Fruit fly (Drosophila melanogaster) whole organism, prepupa: ENCODE results near the gene CG7907.

Source experiments
- CG10631 ChIP-seq: fragments of 200-800 bp; sonication (Bioruptor generic); optimal IDR thresholded peaks from 2 replicates; lab custom pipeline; 2016; ENCODE audit warnings: missing biosample characterization, missing genetic modification characterization
- CG10669 ChIP-seq: fragments of 200-800 bp; sonication (Bioruptor generic); optimal IDR thresholded peaks from 3 replicates; lab custom pipeline; 2018; ENCODE audit warnings: missing biosample characterization, mild to moderate bottlenecking, missing genetic modification characterization, moderate library complexity
- CG15336 ChIP-seq: fragments of 200-800 bp; sonication (Bioruptor generic); IDR thresholded peaks from 2 replicates; pipeline ENCODE4 v1.3.6; 2022; ENCODE audit warnings: missing biosample characterization, missing genetic modification characterization
- CG1621 ChIP-seq: fragments of 200-800 bp; sonication (Bioruptor generic); optimal IDR thresholded peaks from 3 replicates; lab custom pipeline; 2018; ENCODE audit warnings: missing biosample characterization, mild to moderate bottlenecking, missing genetic modification characterization
- CG16779 ChIP-seq: fragments of 200-800 bp; sonication (Bioruptor generic); optimal IDR thresholded peaks from 3 replicates; lab custom pipeline; 2017; ENCODE audit warnings: missing biosample characterization, mild to moderate bottlenecking, missing genetic modification characterization
- CG3032 ChIP-seq: fragments of 200-800 bp; optimal IDR thresholded peaks from 2 replicates; lab custom pipeline; 2019; ENCODE audit warnings: missing biosample characterization, mild to moderate bottlenecking, missing genetic modification characterization, moderate library complexity
- CG31627 ChIP-seq: fragments of 200-800 bp; sonication (Bioruptor generic); optimal IDR thresholded peaks from 3 replicates; lab custom pipeline; 2016; ENCODE audit warnings: missing biosample characterization, missing genetic modification characterization
- CG32006 ChIP-seq: fragments of 200-800 bp; sonication (Bioruptor generic); optimal IDR thresholded peaks from 3 replicates; lab custom pipeline; 2017; ENCODE audit warnings: missing biosample characterization, mild to moderate bottlenecking, missing genetic modification characterization
- CG3919 ChIP-seq: fragments of 200-800 bp; sonication (Bioruptor generic); optimal IDR thresholded peaks from 3 replicates; lab custom pipeline; 2016; ENCODE audit warnings: missing biosample characterization, missing genetic modification characterization
- CG6163 ChIP-seq: fragments of 200-800 bp; sonication (Bioruptor generic); IDR thresholded peaks from 3 replicates; pipeline ENCODE4 v1.3.6; 2022; ENCODE audit warnings: missing biosample characterization, missing genetic modification characterization
- CG6276 ChIP-seq: fragments of 200-800 bp; sonication (Bioruptor generic); optimal IDR thresholded peaks from 2 replicates; lab custom pipeline; 2017; ENCODE audit warnings: missing biosample characterization, mild to moderate bottlenecking, missing genetic modification characterization
- CG6792 ChIP-seq: fragments of 200-800 bp; sonication (Bioruptor generic); optimal IDR thresholded peaks from 3 replicates; lab custom pipeline; 2016; ENCODE audit warnings: missing biosample characterization, missing genetic modification characterization
- CG6808 ChIP-seq: fragments of 200-800 bp; sonication (Bioruptor generic); optimal IDR thresholded peaks from 3 replicates; lab custom pipeline; 2017; ENCODE audit warnings: missing biosample characterization, missing genetic modification characterization, mild to moderate bottlenecking, moderate library complexity, missing genetic modification reagents
- CG6854 ChIP-seq: fragments of 200-800 bp; sonication (Bioruptor generic); optimal IDR thresholded peaks from 2 replicates; lab custom pipeline; 2017; ENCODE audit warnings: missing biosample characterization, mild to moderate bottlenecking, missing genetic modification characterization
- CG8119 ChIP-seq: fragments of 200-800 bp; sonication (Bioruptor generic); IDR thresholded peaks from 3 replicates; pipeline ENCODE4 v1.3.6; 2022; ENCODE audit warnings: missing biosample characterization, missing genetic modification characterization
- CG8319 ChIP-seq: fragments of 200-800 bp; sonication (Bioruptor generic); optimal IDR thresholded peaks from 3 replicates; lab custom pipeline; 2016; ENCODE audit warnings: missing biosample characterization, missing genetic modification characterization
- CG9139 ChIP-seq: fragments of 200-800 bp; sonication (Bioruptor generic); optimal IDR thresholded peaks from 3 replicates; lab custom pipeline; 2017; ENCODE audit warnings: missing biosample characterization, mild to moderate bottlenecking, missing genetic modification characterization
- Eip75B ChIP-seq: fragments of 200-800 bp; sonication (Bioruptor generic); optimal IDR thresholded peaks from 3 replicates; lab custom pipeline; 2016; ENCODE audit warnings: missing biosample characterization, missing genetic modification characterization
- Eip78C ChIP-seq: fragments of 200-800 bp; sonication (Bioruptor generic); peaks from one replicate; lab custom pipeline; 2016; ENCODE audit warnings: missing biosample characterization, missing genetic modification characterization
- Eip93F ChIP-seq: fragments of 200-800 bp; sonication (Bioruptor generic); optimal IDR thresholded peaks from 2 replicates; lab custom pipeline; 2016; ENCODE audit warnings: missing biosample characterization, mild to moderate bottlenecking, missing genetic modification characterization
- Ets21C ChIP-seq: fragments of 200-800 bp; sonication (Bioruptor generic); optimal IDR thresholded peaks from 3 replicates; lab custom pipeline; 2016; ENCODE audit warnings: missing biosample characterization, missing genetic modification characterization
- Ets96B ChIP-seq: fragments of 200-800 bp; optimal IDR thresholded peaks from 2 replicates; lab custom pipeline; 2019; ENCODE audit warnings: missing biosample characterization, mild to moderate bottlenecking, missing genetic modification characterization, moderate library complexity
- Hr38 ChIP-seq: sonication (Bioruptor generic); optimal IDR thresholded peaks from 2 replicates; lab custom pipeline; 2016; ENCODE audit warnings: missing biosample characterization, missing genetic modification characterization
- Hr4 ChIP-seq: fragments of 200-800 bp; sonication (Bioruptor generic); optimal IDR thresholded peaks from 3 replicates; lab custom pipeline; 2016; ENCODE audit warnings: missing biosample characterization, missing genetic modification characterization
- Lpt ChIP-seq: fragments of 200-800 bp; sonication (Bioruptor generic); optimal IDR thresholded peaks from 3 replicates; lab custom pipeline; 2016; ENCODE audit warnings: missing biosample characterization, missing genetic modification characterization
- Met ChIP-seq: fragments of 200-800 bp; sonication (Bioruptor generic); optimal IDR thresholded peaks from 3 replicates; lab custom pipeline; 2016; ENCODE audit warnings: missing biosample characterization, missing genetic modification characterization
- Sox102F ChIP-seq: fragments of 200-800 bp; sonication (Bioruptor generic); optimal IDR thresholded peaks from 2 replicates; lab custom pipeline; 2016; ENCODE audit warnings: missing biosample characterization, mild to moderate bottlenecking, missing genetic modification characterization
- Sox14 ChIP-seq: fragments of 200-800 bp; sonication (Bioruptor generic); optimal IDR thresholded peaks from 3 replicates; lab custom pipeline; 2016; ENCODE audit warnings: missing biosample characterization, missing genetic modification characterization
- Sox15 ChIP-seq: fragments of 200-800 bp; sonication (Bioruptor generic); optimal IDR thresholded peaks from 3 replicates; lab custom pipeline; 2016; ENCODE audit warnings: missing biosample characterization, missing genetic modification characterization
- achi ChIP-seq: fragments of 200-800 bp; sonication (Bioruptor generic); optimal IDR thresholded peaks from 3 replicates; lab custom pipeline; 2016; ENCODE audit warnings: missing biosample characterization, missing genetic modification characterization
- dac ChIP-seq: fragments of 200-800 bp; sonication (Bioruptor generic); optimal IDR thresholded peaks from 2 replicates; lab custom pipeline; 2017; ENCODE audit warnings: missing biosample characterization, mild to moderate bottlenecking, missing genetic modification characterization
- dsx ChIP-seq: fragments of 200-800 bp; optimal IDR thresholded peaks from 3 replicates; lab custom pipeline; 2019; ENCODE audit warnings: missing biosample characterization, mild to moderate bottlenecking, missing genetic modification characterization, moderate library complexity; ENCODE audit not compliant: poor library complexity, severe bottlenecking
- eg ChIP-seq: fragments of 200-800 bp; sonication (Bioruptor generic); IDR thresholded peaks from 3 replicates; pipeline ENCODE4 v1.3.6; 2022; ENCODE audit warnings: missing biosample characterization, missing genetic modification characterization
- esn ChIP-seq: fragments of 200-800 bp; sonication (Bioruptor generic); optimal IDR thresholded peaks from 2 replicates; lab custom pipeline; 2016; ENCODE audit warnings: missing biosample characterization, mild to moderate bottlenecking, missing genetic modification characterization, moderate library complexity
- fkh ChIP-seq: fragments of 200-800 bp; sonication (Bioruptor generic); optimal IDR thresholded peaks from 3 replicates; lab custom pipeline; 2017; ENCODE audit warnings: missing biosample characterization, mild to moderate bottlenecking, missing genetic modification characterization, moderate library complexity
- lz ChIP-seq: fragments of 200-800 bp; sonication (Bioruptor generic); optimal IDR thresholded peaks from 3 replicates; lab custom pipeline; 2016; ENCODE audit warnings: missing biosample characterization, missing genetic modification characterization
- pdm3 ChIP-seq: fragments of 200-800 bp; sonication (Bioruptor generic); optimal IDR thresholded peaks from 3 replicates; lab custom pipeline; 2016; ENCODE audit warnings: missing biosample characterization, missing genetic modification characterization
- salr ChIP-seq, 2 experiments: fragments of 200-800 bp; sonication (Bioruptor generic); optimal IDR thresholded peaks; 3 replicates each; lab custom pipeline; 2016 to 2018; ENCODE audit warnings: missing biosample characterization in 2 of 2, missing genetic modification characterization in 2 of 2, mild to moderate bottlenecking in 1 of 2
- ss ChIP-seq, 2 experiments: fragments of 200-800 bp; sonication (Bioruptor generic); optimal IDR thresholded peaks; 2 replicates in 1 of 2; 3 replicates in 1 of 2; lab custom pipeline; 2017 to 2018; ENCODE audit warnings: mild to moderate bottlenecking in 2 of 2, missing biosample characterization in 2 of 2, missing genetic modification characterization in 2 of 2, moderate library complexity in 1 of 2
- svp ChIP-seq: fragments of 200-800 bp; sonication (Bioruptor generic); peaks from one replicate; lab custom pipeline; 2016; ENCODE audit warnings: missing biosample characterization, missing genetic modification characterization
- topi ChIP-seq: fragments of 200-800 bp; sonication (Bioruptor generic); optimal IDR thresholded peaks from 3 replicates; lab custom pipeline; 2016; ENCODE audit warnings: missing biosample characterization, missing genetic modification characterization

CG7907 gene

dm6 chr3R:21376331-21376761 lies 27.2 kb upstream of the CG7907 start:
- TF ChIP-seq CG32006 (GFP tag; lab: Kevin White, UChicago) (no peak), CG15336 (peak; percentile 60), Eip93F (GFP tag; lab: Kevin White, UChicago) (peak; percentile 63), Met (GFP tag; lab: Kevin White, UChicago) (no peak), eg (GFP tag; lab: Robert Waterston, UW) (peak; percentile 74), CG6792 (GFP tag; lab: Kevin White, UChicago) (no peak), CG6854 (peak; percentile 70), CG10669 (GFP tag; lab: Kevin White, UChicago) (no peak), Sox15 (GFP tag; lab: Kevin White, UChicago) (no peak), Sox14 (peak; percentile 28), CG3919 (GFP tag; lab: Kevin White, UChicago) (no peak), Hr38 (GFP tag; lab: Kevin White, UChicago) (no peak), Eip78C (GFP tag; lab: Kevin White, UChicago) (peak; percentile 62), Hr4 (GFP tag; lab: Kevin White, UChicago) (no peak), CG31627 (GFP tag; lab: Kevin White, UChicago) (no peak), CG1621 (peak; percentile 82), ss (GFP tag; optimal IDR thresholded peaks at IDR 0.05; lab: Kevin White, UChicago) (peak; percentile 72 to 80), CG9139 (peak; percentile 71), CG6163 (peak; percentile 72; the same call in 2 of the 3 replicates), dac (GFP tag; lab: Kevin White, UChicago) (peak; percentile 57), CG8119 (GFP tag; lab: Robert Waterston, UW) (peak; percentile 37; the same call in 1 of the 3 replicates), Ets96B (tag; lab: Kevin White, UChicago) (peak; percentile 31), CG6276 (GFP tag; lab: Kevin White, UChicago) (no peak), CG3032 (tag; lab: Kevin White, UChicago) (peak; percentile 27), CG10631 (GFP tag; lab: Kevin White, UChicago) (no peak), salr (GFP tag; optimal IDR thresholded peaks at IDR 0.05; lab: Kevin White, UChicago) (peak in 1 of 2 experiments; percentile 22), CG6808 (GFP tag; lab: Kevin White, UChicago) (peak; percentile 43), CG8319 (GFP tag; lab: Kevin White, UChicago) (no peak), Lpt (GFP tag; lab: Kevin White, UChicago) (peak; percentile 73), topi (GFP tag; lab: Kevin White, UChicago) (no peak)

dm6 chr3R:21376859-21377607 lies 26.5 kb upstream of the CG7907 start:
- TF ChIP-seq Sox14 (no peak), Sox102F (GFP tag; lab: Kevin White, UChicago) (peak; percentile 40), Eip78C (GFP tag; lab: Kevin White, UChicago) (peak; percentile 63), CG6163 (0 out of 3 replicates have a peak, but pooled peaks have one; percentile 30), Lpt (GFP tag; lab: Kevin White, UChicago) (no peak), lz (GFP tag; lab: Kevin White, UChicago) (no peak), esn (GFP tag; lab: Kevin White, UChicago) (peak; percentile 29), Eip75B (GFP tag; lab: Kevin White, UChicago) (peak; percentile 5), fkh (no peak), CG16779 (peak; percentile 6), CG6854 (no peak), topi (GFP tag; lab: Kevin White, UChicago) (peak; percentile 14), ss (GFP tag; optimal IDR thresholded peaks at IDR 0.05; lab: Kevin White, UChicago) (peak; percentile 23 to 40), CG3032 (tag; lab: Kevin White, UChicago) (no peak), CG9139 (peak; percentile 23), pdm3 (GFP tag; lab: Kevin White, UChicago) (no peak), dsx (GFP tag; lab: Kevin White, UChicago) (peak; percentile 42), Ets21C (GFP tag; lab: Kevin White, UChicago) (no peak), achi (GFP tag; lab: Kevin White, UChicago) (peak; percentile 5), svp (GFP tag; lab: Kevin White, UChicago) (peak; percentile 67), CG3919 (GFP tag; lab: Kevin White, UChicago) (peak; percentile 17)
